Fruit fly (Drosophila melanogaster) whole organism, embryonic: ENCODE results near the gene CG44385.
A peak's percentile ranks its signal among the peaks of the same experiment; 100 is the strongest.

Experiments used
- Abd-B ChIP-seq: fragments of 200-800 bp; sonication (Bioruptor generic); optimal IDR thresholded peaks from 2 replicates; lab custom pipeline; 2018; ENCODE audit warnings: missing biosample characterization, mild to moderate bottlenecking, missing genetic modification characterization, moderate library complexity
- Bgb ChIP-seq: fragments of 200-800 bp; sonication (Bioruptor generic); IDR thresholded peaks from 2 replicates; pipeline ENCODE4 v1.3.6; 2022; ENCODE audit warnings: missing biosample characterization, missing genetic modification characterization; ENCODE audit not compliant: partially characterized antibody
- CG10431 ChIP-seq: fragments of 200-800 bp; sonication (Bioruptor generic); optimal IDR thresholded peaks from 3 replicates; lab custom pipeline; 2018; ENCODE audit warnings: missing biosample characterization, mild to moderate bottlenecking, missing genetic modification characterization
- CG12071 ChIP-seq: fragments of 200-800 bp; sonication (Bioruptor generic); optimal IDR thresholded peaks from 3 replicates; lab custom pipeline; 2018; ENCODE audit warnings: missing biosample characterization, mild to moderate bottlenecking, missing genetic modification characterization
- CG15479 ChIP-seq: fragments of 200-800 bp; sonication (Bioruptor generic); optimal IDR thresholded peaks from 3 replicates; lab custom pipeline; 2019; ENCODE audit warnings: missing biosample characterization, mild to moderate bottlenecking, missing genetic modification characterization, moderate library complexity
- CG17359 ChIP-seq: fragments of 200-800 bp; sonication (Bioruptor generic); optimal IDR thresholded peaks from 3 replicates; lab custom pipeline; 2018; ENCODE audit warnings: missing biosample characterization, mild to moderate bottlenecking, missing genetic modification characterization, moderate library complexity
- CG2120 ChIP-seq: fragments of 200-800 bp; sonication (Bioruptor generic); optimal IDR thresholded peaks from 3 replicates; lab custom pipeline; 2016; ENCODE audit warnings: missing biosample characterization, missing genetic modification characterization
- CG4707 ChIP-seq: fragments of 200-800 bp; sonication (Bioruptor generic); optimal IDR thresholded peaks from 2 replicates; lab custom pipeline; 2018; ENCODE audit warnings: missing biosample characterization, mild to moderate bottlenecking, missing genetic modification characterization, moderate library complexity
- CG4730 ChIP-seq: fragments of 200-800 bp; sonication (Bioruptor generic); IDR thresholded peaks from 2 replicates; pipeline ENCODE4 v1.3.6; 2022; ENCODE audit warnings: missing biosample characterization, missing genetic modification characterization
- CG4854 ChIP-seq: fragments of 200-800 bp; sonication (Bioruptor generic); optimal IDR thresholded peaks from 2 replicates; lab custom pipeline; 2016; ENCODE audit warnings: missing biosample characterization, missing genetic modification characterization, inconsistent platforms
- CG5245 ChIP-seq: fragments of 200-800 bp; sonication (Bioruptor generic); optimal IDR thresholded peaks from 3 replicates; lab custom pipeline; 2016; ENCODE audit warnings: missing biosample characterization, missing genetic modification characterization
- CG6654 ChIP-seq: fragments of 200-800 bp; sonication (Bioruptor generic); optimal IDR thresholded peaks from 2 replicates; lab custom pipeline; 2017; ENCODE audit warnings: missing biosample characterization, mild to moderate bottlenecking, missing genetic modification characterization
- CG6683 ChIP-seq: fragments of 200-800 bp; sonication (Bioruptor generic); optimal IDR thresholded peaks from 2 replicates; lab custom pipeline; 2017; ENCODE audit warnings: missing biosample characterization, mild to moderate bottlenecking, missing genetic modification characterization, missing genetic modification reagents
- CG9437 ChIP-seq: fragments of 200-800 bp; sonication (Bioruptor generic); optimal IDR thresholded peaks from 2 replicates; lab custom pipeline; 2018; ENCODE audit warnings: missing biosample characterization, mild to moderate bottlenecking, missing genetic modification characterization
- D ChIP-seq, 2 experiments: fragments of 200-800 bp in 1 of 2; fragments of >200 bp in 1 of 2; sonication (Bioruptor generic) in 1 of 2; optimal IDR thresholded peaks; 2 replicates in 1 of 2; 3 replicates in 1 of 2; lab custom pipeline; 2017; ENCODE audit warnings: mild to moderate bottlenecking in 1 of 2, missing biosample characterization in 1 of 2, missing genetic modification characterization in 1 of 2, missing genetic modification reagents in 1 of 2
- Dp ChIP-seq: fragments of 200-800 bp; sonication (Bioruptor generic); optimal IDR thresholded peaks from 2 replicates; lab custom pipeline; 2018; ENCODE audit warnings: missing biosample characterization, mild to moderate bottlenecking, missing genetic modification characterization, moderate library complexity
- HmgZ ChIP-seq: fragments of 200-800 bp; sonication (Bioruptor generic); optimal IDR thresholded peaks from 2 replicates; lab custom pipeline; 2018; ENCODE audit warnings: missing biosample characterization, mild to moderate bottlenecking, missing genetic modification characterization
- Hr51 ChIP-seq, 2 experiments: fragments of 200-800 bp; sonication (Bioruptor generic); optimal IDR thresholded peaks; 2 replicates in 1 of 2; 3 replicates in 1 of 2; lab custom pipeline; 2016 to 2018; ENCODE audit warnings: missing biosample characterization in 2 of 2, missing genetic modification characterization in 2 of 2, mild to moderate bottlenecking in 1 of 2, moderate library complexity in 1 of 2
- MTF-1 ChIP-seq: fragments of 200-800 bp; sonication (Bioruptor generic); optimal IDR thresholded peaks from 2 replicates; lab custom pipeline; 2018; ENCODE audit warnings: missing biosample characterization, mild to moderate bottlenecking, missing genetic modification characterization, borderline replicate concordance
- Med ChIP-seq: fragments of 200-800 bp; sonication (Bioruptor generic); peaks from one replicate; lab custom pipeline; 2016; ENCODE audit warnings: missing biosample characterization, missing genetic modification characterization, mild to moderate bottlenecking, inconsistent platforms, moderate library complexity
- Rx ChIP-seq: fragments of 200-800 bp; sonication (Bioruptor generic); IDR thresholded peaks from 2 replicates; pipeline ENCODE4 v1.3.6; 2022; ENCODE audit warnings: missing biosample characterization, missing genetic modification characterization
- Scr ChIP-seq: fragments of 200-800 bp; sonication (Bioruptor generic); IDR thresholded peaks from 2 replicates; pipeline ENCODE4 v1.3.6; 2022; ENCODE audit warnings: missing biosample characterization, missing genetic modification characterization; ENCODE audit not compliant: partially characterized antibody
- Taf1 ChIP-seq: fragments of 200-800 bp; sonication (Bioruptor generic); IDR thresholded peaks from 2 replicates; pipeline ENCODE4 v1.3.6; 2022; ENCODE audit warnings: missing biosample characterization, missing genetic modification characterization
- Xbp1 ChIP-seq: fragments of 200-800 bp; sonication (Bioruptor generic); optimal IDR thresholded peaks from 3 replicates; lab custom pipeline; 2016; ENCODE audit warnings: missing biosample characterization, mild to moderate bottlenecking, missing genetic modification characterization
- ap ChIP-seq: fragments of 200-800 bp; sonication (Bioruptor generic); IDR thresholded peaks from 2 replicates; pipeline ENCODE4 v1.3.6; 2022; ENCODE audit warnings: missing biosample characterization, missing genetic modification characterization
- bigmax ChIP-seq: fragments of 200-800 bp; sonication (Bioruptor generic); optimal IDR thresholded peaks from 2 replicates; lab custom pipeline; 2018; ENCODE audit warnings: missing biosample characterization, mild to moderate bottlenecking, missing genetic modification characterization
- br ChIP-seq: fragments of >200 bp; optimal IDR thresholded peaks from 2 replicates; lab custom pipeline; 2017
- dimm ChIP-seq: fragments of 200-800 bp; sonication (Bioruptor generic); IDR thresholded peaks from 2 replicates; pipeline ENCODE4 v1.3.6; 2022; ENCODE audit warnings: missing biosample characterization, missing genetic modification characterization
- fd96Cb ChIP-seq: fragments of 200-800 bp; sonication (Bioruptor generic); optimal IDR thresholded peaks from 2 replicates; lab custom pipeline; 2018; ENCODE audit warnings: missing biosample characterization, mild to moderate bottlenecking, missing genetic modification characterization, moderate library complexity
- kni ChIP-seq: fragments of 200-800 bp; sonication (Bioruptor generic); optimal IDR thresholded peaks from 3 replicates; lab custom pipeline; 2017; ENCODE audit warnings: mild to moderate bottlenecking, missing biosample characterization, missing genetic modification reagents, missing genetic modification characterization
- knrl ChIP-seq: fragments of 200-800 bp; sonication (Bioruptor generic); IDR thresholded peaks from 3 replicates; pipeline ENCODE4 v1.3.6; 2022; ENCODE audit warnings: missing biosample characterization, missing genetic modification characterization; ENCODE audit not compliant: partially characterized antibody
- lmd ChIP-seq: fragments of 200-800 bp; sonication (Bioruptor generic); IDR thresholded peaks from 2 replicates; pipeline ENCODE4 v1.3.6; 2022; ENCODE audit warnings: missing biosample characterization, missing genetic modification characterization
- luna ChIP-seq: fragments of 200-800 bp; sonication (Bioruptor generic); optimal IDR thresholded peaks from 2 replicates; lab custom pipeline; 2016; ENCODE audit warnings: missing biosample characterization, missing genetic modification characterization
- nau ChIP-seq: fragments of 200-800 bp; sonication (Bioruptor generic); optimal IDR thresholded peaks from 3 replicates; lab custom pipeline; 2017; ENCODE audit warnings: missing biosample characterization, mild to moderate bottlenecking, missing genetic modification characterization, missing genetic modification reagents
- nerfin-1 ChIP-seq: fragments of 200-800 bp; sonication (Bioruptor generic); optimal IDR thresholded peaks from 3 replicates; lab custom pipeline; 2019; ENCODE audit warnings: missing biosample characterization, mild to moderate bottlenecking, missing genetic modification characterization, moderate library complexity
- nerfin-2 ChIP-seq: fragments of 200-800 bp; sonication (Bioruptor generic); IDR thresholded peaks from 2 replicates; pipeline ENCODE4 v1.3.6; 2022; ENCODE audit warnings: missing biosample characterization, missing genetic modification characterization; ENCODE audit not compliant: partially characterized antibody
- scrt ChIP-seq: fragments of 200-800 bp; sonication (Bioruptor generic); optimal IDR thresholded peaks from 2 replicates; lab custom pipeline; 2018; ENCODE audit warnings: missing biosample characterization, mild to moderate bottlenecking, missing genetic modification characterization, moderate library complexity
- slou ChIP-seq: fragments of 200-800 bp; sonication (Bioruptor generic); optimal IDR thresholded peaks from 3 replicates; lab custom pipeline; 2016; ENCODE audit warnings: missing biosample characterization, missing genetic modification characterization
- tin ChIP-seq: fragments of 200-800 bp; sonication (Bioruptor generic); optimal IDR thresholded peaks from 3 replicates; lab custom pipeline; 2016; ENCODE audit warnings: missing biosample characterization, missing genetic modification characterization
- tio ChIP-seq: fragments of 200-800 bp; sonication (Bioruptor generic); optimal IDR thresholded peaks from 2 replicates; lab custom pipeline; 2017; ENCODE audit warnings: missing biosample characterization, missing genetic modification characterization, inconsistent platforms
- vvl ChIP-seq: fragments of 200-800 bp; sonication (Bioruptor generic); IDR thresholded peaks from 2 replicates; pipeline ENCODE4 v1.3.6; 2022; ENCODE audit warnings: missing biosample characterization, missing genetic modification characterization
- wor ChIP-seq: fragments of 200-800 bp; sonication (Bioruptor generic); IDR thresholded peaks from 2 replicates; pipeline ENCODE4 v1.3.6; 2022; ENCODE audit warnings: missing biosample characterization, missing genetic modification characterization
- zen2 ChIP-seq: fragments of 200-800 bp; sonication (Bioruptor generic); IDR thresholded peaks from 3 replicates; pipeline ENCODE4 v1.3.6; 2022; ENCODE audit warnings: missing biosample characterization, missing genetic modification characterization; ENCODE audit not compliant: partially characterized antibody

Gene CG44385

dm6 chrX:11128828-11129227 is 3.4 kb downstream of the CG44385 start, which contains the start of gene SrpRalpha (continued):
- TF ChIP-seq CG2120 (GFP tag; lab: Kevin White, UChicago) (no peak), scrt (no peak), CG5245 (no peak), nerfin-1 (tag; lab: Kevin White, UChicago) (no peak), lmd (GFP tag; lab: Robert Waterston, UW) (no peak), CG17359 (peak; percentile 14), kni (GFP tag; lab: Kevin White, UChicago) (no peak), HmgZ (tag; lab: Kevin White, UChicago) (no peak), br (no peak), Hr51 (GFP tag; optimal IDR thresholded peaks at IDR 0.05; lab: Kevin White, UChicago) (no peak), Xbp1 (GFP tag; lab: Kevin White, UChicago) (peak; percentile 56), CG15479 (no peak), wor (GFP tag; lab: Robert Waterston, UW) (no peak), Scr (GFP tag; lab: Robert Waterston, UW) (peak; percentile 42; the same call in 1 of the 2 replicates), slou (GFP tag; lab: Kevin White, UChicago) (no peak), zen2 (GFP tag; lab: Robert Waterston, UW) (peak; percentile 5; the same call in 2 of the 3 replicates), Bgb (peak; percentile 13; the same call in 1 of the 2 replicates), CG4707 (no peak), CG9437 (no peak), fd96Cb (tag; lab: Kevin White, UChicago) (no peak), Med (GFP tag; lab: Kevin White, UChicago) (peak; percentile 71), CG12071 (GFP tag; lab: Kevin White, UChicago) (no peak), CG4854 (GFP tag; lab: Kevin White, UChicago) (no peak), nau (GFP tag; lab: Kevin White, UChicago) (no peak), CG4730 (GFP tag; lab: Robert Waterston, UW) (no peak), CG6683 (GFP tag; lab: Kevin White, UChicago) (no peak), nerfin-2 (GFP tag; lab: Robert Waterston, UW) (peak; percentile 29; the same call in 1 of the 2 replicates), tin (no peak), tio (GFP tag; lab: Kevin White, UChicago) (no peak), Taf1 (no peak), CG10431 (GFP tag; lab: Kevin White, UChicago) (no peak), CG6654 (GFP tag; lab: Kevin White, UChicago) (no peak), Dp (GFP tag; lab: Kevin White, UChicago) (peak; percentile 63), MTF-1 (no peak), vvl (GFP tag; lab: Robert Waterston, UW) (peak; percentile 63; the same call in 1 of the 2 replicates), luna (GFP tag; lab: Kevin White, UChicago) (no peak), dimm (GFP tag; lab: Robert Waterston, UW) (no peak), bigmax (no peak), D (optimal IDR thresholded peaks at IDR 0.05; lab: Kevin White, UChicago) (no peak), D (GFP tag; optimal IDR thresholded peaks at IDR 0.05; lab: Kevin White, UChicago) (no peak), ap (no peak), knrl (GFP tag; lab: Robert Waterston, UW) (peak; percentile 35; the same call in 1 of the 3 replicates), Rx (GFP tag; lab: Robert Waterston, UW) (no peak), Abd-B (GFP tag; lab: Kevin White, UChicago) (no peak)
